Worm (Caenorhabditis elegans) whole organism, L2 larva: ENCODE data around the gene Y105C5B.5.

Experiments
- dmd-4 ChIP-seq: sonication (generic microtip); optimal IDR thresholded peaks from 2 replicates; lab custom pipeline; 2017; ENCODE audit warnings: missing biosample characterization, missing genetic modification characterization
- lin-39 ChIP-seq: fragments of 150-350 bp; optimal IDR thresholded peaks from 2 replicates; lab custom pipeline; 2014; ENCODE audit warnings: missing biosample characterization, missing genetic modification reagents, missing genetic modification characterization

- TF ChIP-seq lin-39 (no peak), dmd-4 (tag; lab: Kevin White, UChicago) (no peak)
Measured at ce11 chrIV:15931833-15932232, 30.8 kb upstream of the Y105C5B.5 start.
